Worm (Caenorhabditis elegans): ENCODE results near the gene unc-112.

ce11 chrV:14642016-14642415, 54.4 kb downstream of the unc-112 start:
- TF ChIP-seq med-1 (GFP tag; optimal IDR thresholded peaks at IDR 0.05; ENCODE audit: insufficient read depth) (no peak), klf-2 (GFP tag; conservative IDR thresholded peaks at IDR 0.05) (no peak), cog-1 (tag; optimal IDR thresholded peaks at IDR 0.05) (no peak), T22C8.4 (GFP tag; IDR thresholded peaks at IDR 0.05) (no peak), tab-1 (GFP tag; IDR thresholded peaks at IDR 0.05) (no peak), flt-1 (GFP tag; IDR thresholded peaks at IDR 0.05) (no peak)

Data from whole organism, midembryonic.